Worm (Caenorhabditis elegans): ENCODE measurements around the gene srsx-26.

srsx-26 gene

ce11 chrV:10148352-10148751 is at the start of gene srsx-26:
srsx-26 (plus strand) TSS chrV:10148652.
- no peak for TF ChIP-seq unc-42 (tag; optimal IDR thresholded peaks at IDR 0.05)
- no peak for TF ChIP-seq unc-55 (GFP tag; optimal IDR thresholded peaks at IDR 0.05)
- TF ChIP-seq ref-2 (tag; optimal IDR thresholded peaks at IDR 0.05) = no peak
- TF ChIP-seq ceh-31 (tag; optimal IDR thresholded peaks at IDR 0.05) = no peak
- no peak for TF ChIP-seq zip-5 (tag; optimal IDR thresholded peaks at IDR 0.05)
- TF ChIP-seq unc-86 (tag; optimal IDR thresholded peaks at IDR 0.05) = no peak
- no peak for TF ChIP-seq ceh-9 (tag; optimal IDR thresholded peaks at IDR 0.05)
- no peak for TF ChIP-seq pat-9 (tag; optimal IDR thresholded peaks at IDR 0.05)
- no peak for TF ChIP-seq pax-1 (tag; optimal IDR thresholded peaks at IDR 0.05)
- TF ChIP-seq ceh-18 (tag; optimal IDR thresholded peaks at IDR 0.05) = no peak
- TF ChIP-seq nhr-11 (tag; optimal IDR thresholded peaks at IDR 0.05) = no peak
- no peak for TF ChIP-seq nhr-232 (tag; optimal IDR thresholded peaks at IDR 0.05)

ce11 chrV:10101916-10102315 is 46.5 kb upstream of the srsx-26 start, which contains the start of gene C08B6.14:
C08B6.14 (minus strand) TSS chrV:10102016.
- TF ChIP-seq hlh-6 (tag; optimal IDR thresholded peaks at IDR 0.05) (no peak), eyg-1 (tag; optimal IDR thresholded peaks at IDR 0.05) (no peak), dmd-4 (tag; optimal IDR thresholded peaks at IDR 0.05; ENCODE audit: borderline replicate concordance) (no peak), ceh-24 (tag; optimal IDR thresholded peaks at IDR 0.05) (no peak), ahr-1 (tag; optimal IDR thresholded peaks at IDR 0.05) (no peak), pha-4 (tag; optimal IDR thresholded peaks at IDR 0.05) (no peak), pros-1 (tag; optimal IDR thresholded peaks at IDR 0.05) (no peak), nhr-11 (tag; optimal IDR thresholded peaks at IDR 0.05) (no peak), hlh-15 (tag; optimal IDR thresholded peaks at IDR 0.05) (no peak), ceh-34 (tag; optimal IDR thresholded peaks at IDR 0.05) (no peak), ceh-2 (tag; optimal IDR thresholded peaks at IDR 0.05) (no peak), lin-11 (tag; optimal IDR thresholded peaks at IDR 0.05) (no peak), ceh-22 (tag; optimal IDR thresholded peaks at IDR 0.05) (no peak), hlh-13 (GFP tag; optimal IDR thresholded peaks at IDR 0.05) (no peak)

DNA sequence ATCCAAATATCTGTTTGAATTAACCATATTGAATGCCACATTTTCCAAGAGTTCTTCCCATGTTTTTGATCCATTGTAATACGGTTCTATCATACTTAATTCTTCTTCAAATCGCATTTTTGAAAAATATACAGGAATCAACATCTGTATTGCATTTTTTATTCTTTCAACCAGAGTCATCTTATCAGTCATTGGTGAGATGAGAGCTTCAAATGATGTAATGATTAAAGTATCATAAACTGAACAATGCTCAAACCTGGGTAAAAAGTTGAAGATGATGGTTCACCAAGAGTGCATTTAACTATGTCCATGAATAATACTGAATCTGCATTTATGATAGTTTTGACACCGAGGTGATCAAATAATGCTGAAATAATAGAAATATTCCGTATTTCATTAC is 44.6 kb upstream of the srsx-26 start:
- no peak for TF ChIP-seq nfya-1 (tag; optimal IDR thresholded peaks at IDR 0.05)
- TF ChIP-seq ceh-6 (GFP tag; optimal IDR thresholded peaks at IDR 0.05) = no peak
- no peak for TF ChIP-seq Y22D7AL.16 (tag; optimal IDR thresholded peaks at IDR 0.05)
- no peak for TF ChIP-seq pha-4 (tag; optimal IDR thresholded peaks at IDR 0.05)
- TF ChIP-seq ztf-16 (tag; optimal IDR thresholded peaks at IDR 0.05) = no peak
- no peak for TF ChIP-seq zip-5 (tag; optimal IDR thresholded peaks at IDR 0.05)
- TF ChIP-seq C08G9.2 (tag; optimal IDR thresholded peaks at IDR 0.05) = no peak
- no peak for TF ChIP-seq ceh-9 (tag; optimal IDR thresholded peaks at IDR 0.05)
- TF ChIP-seq pat-9 (tag; optimal IDR thresholded peaks at IDR 0.05) = no peak
- no peak for TF ChIP-seq unc-3 (GFP tag; conservative IDR thresholded peaks at IDR 0.05)
- no peak for TF ChIP-seq unc-3 (tag; optimal IDR thresholded peaks at IDR 0.05)
- no peak for TF ChIP-seq sdc-2 (tag; optimal IDR thresholded peaks at IDR 0.05)
- TF ChIP-seq K09A11.1 (tag; optimal IDR thresholded peaks at IDR 0.05; ENCODE audit: insufficient read depth) = no peak
- no peak for TF ChIP-seq unc-86 (tag; optimal IDR thresholded peaks at IDR 0.05)

- TF ChIP-seq ceh-14 (tag; optimal IDR thresholded peaks at IDR 0.05) (no peak), eyg-1 (tag; optimal IDR thresholded peaks at IDR 0.05) (no peak), ama-1 (optimal IDR thresholded peaks at IDR 0.05) (no peak), lin-11 (tag; optimal IDR thresholded peaks at IDR 0.05) (no peak), ceh-31 (tag; optimal IDR thresholded peaks at IDR 0.05) (no peak), ceh-19 (GFP tag; optimal IDR thresholded peaks at IDR 0.05) (no peak), syd-9 (tag; optimal IDR thresholded peaks at IDR 0.05) (no peak), rnt-1 (tag; optimal IDR thresholded peaks at IDR 0.05) (no peak), unc-42 (tag; optimal IDR thresholded peaks at IDR 0.05) (no peak)
Observed at ce11 chrV:10104785-10105310, 43.6 kb upstream of the srsx-26 start, which contains the start of gene ugt-17. ugt-17 (minus strand) TSS chrV:10104964.
